In genomic region chr3R:24778218-24778739, dm6 we compare ENCODE assay signal across 2 fruit fly cellular contexts.
A peak's percentile ranks its signal among the peaks of the same experiment; 100 is the strongest.
TF ChIP-seq lines count a peak whose summit lies in the region.

No protein-coding gene starts in this region.

- no peak for TF ChIP-seq CTCF in whole organism, embryonic (GFP tag; optimal IDR thresholded peaks at IDR 0.05; lab: Kevin White, UChicago)

TF ChIP-seq in whole organism, embryonic, 481 proteins besides CTCF, POLR2A, EP300 and RAD21:
- no peak for TF ChIP-seq CG10274 (GFP tag; optimal IDR thresholded peaks at IDR 0.05; lab: Kevin White, UChicago)
- TF ChIP-seq cato (GFP tag; optimal IDR thresholded peaks at IDR 0.05; lab: Kevin White, UChicago; ENCODE audit: borderline replicate concordance): no peak
- TF ChIP-seq CG7372 (GFP tag; IDR thresholded peaks at IDR 0.05; lab: Robert Waterston, UW): peak; percentile 77
- TF ChIP-seq oc (tag; optimal IDR thresholded peaks at IDR 0.05; lab: Kevin White, UChicago): peak; percentile 23
- TF ChIP-seq Blimp-1 (GFP tag; optimal IDR thresholded peaks at IDR 0.05; lab: Kevin White, UChicago): peak; percentile 96
- TF ChIP-seq dimm (GFP tag; IDR thresholded peaks at IDR 0.05; lab: Robert Waterston, UW): 0 out of 2 replicates have a peak, but pooled peaks have one; percentile 7
- TF ChIP-seq sqz (GFP tag; optimal IDR thresholded peaks at IDR 0.05; lab: Kevin White, UChicago): peak; percentile 43

TF ChIP-seq in whole organism, prepupa, 60 proteins besides CTCF, POLR2A, EP300 and RAD21:
- TF ChIP-seq CG10631 (GFP tag; optimal IDR thresholded peaks at IDR 0.05; lab: Kevin White, UChicago): no peak
- no peak for TF ChIP-seq ss (GFP tag; optimal IDR thresholded peaks at IDR 0.05; lab: Kevin White, UChicago)
- peak; percentile 7; the same call in 1 of the 3 replicates for TF ChIP-seq eg (GFP tag; IDR thresholded peaks at IDR 0.05; lab: Robert Waterston, UW)
- peak; percentile 35 for TF ChIP-seq Eip78C (GFP tag; lab: Kevin White, UChicago)
- TF ChIP-seq svp (GFP tag; lab: Kevin White, UChicago): peak; percentile 67

Comparison
In these comparisons a context has a peak if more than half of its experiments do, and no peak if none do; other contexts are left out.
1. Of the 7 proteins assayed by ChIP-seq in both whole organism, embryonic and whole organism, prepupa: peak only in whole organism, embryonic: Blimp-1; only in whole organism, prepupa: none; in both: none; in neither: 6.